Fruit fly (Drosophila melanogaster) whole organism: ENCODE results near the gene ArgRS.

Source experiments
- CG8478 ChIP-seq: fragments of >200 bp; optimal IDR thresholded peaks from 2 replicates; lab custom pipeline; 2018; ENCODE audit warnings: inconsistent platforms
- Dll ChIP-seq: fragments of >200 bp; optimal IDR thresholded peaks from 2 replicates; lab custom pipeline; 2017
- EcR ChIP-seq, 2 experiments: fragments of >200 bp; optimal IDR thresholded peaks; 2 replicates each; lab custom pipeline; 2017; ENCODE audit warnings: missing biosample characterization in 2 of 2, missing genetic modification characterization in 2 of 2, missing genetic modification reagents in 2 of 2
- pan ChIP-seq: fragments of >200 bp; optimal IDR thresholded peaks from 2 replicates; lab custom pipeline; 2017
- psq ChIP-seq: fragments of >200 bp; optimal IDR thresholded peaks from 2 replicates; lab custom pipeline; 2017
- usp ChIP-seq: fragments of >200 bp; optimal IDR thresholded peaks from 2 replicates; lab custom pipeline; 2017; ENCODE audit warnings: missing biosample characterization, missing genetic modification characterization, mixed read lengths

Gene ArgRS

dm6 chrX:15844139-15844538 is at the start of gene ArgRS, which contains the start of gene CG8578:
Gene ArgRS (minus strand): TSS chrX:15844145.
Gene CG8578 (plus strand): TSS chrX:15844476.
- no peak for TF ChIP-seq pan (lab: Kevin White, UChicago)

dm6 chrX:15891606-15892345 is 47.8 kb upstream of the ArgRS start, which contains the start of gene shi:
Gene shi (plus strand): TSS chrX:15892116.
- TF ChIP-seq CG8478 = no peak
- TF ChIP-seq usp (GFP tag; lab: Kevin White, UChicago) = no peak
- TF ChIP-seq psq (lab: Kevin White, UChicago) = no peak
- no peak for TF ChIP-seq EcR (GFP tag; optimal IDR thresholded peaks at IDR 0.05; lab: Kevin White, UChicago)
- no peak for TF ChIP-seq Dll (lab: Kevin White, UChicago)
- no peak for TF ChIP-seq pan (lab: Kevin White, UChicago)

dm6 chrX:15889780-15890608 is 46.0 kb upstream of the ArgRS start, which contains the start of the genes MSBP and CG15916:
Gene MSBP (minus strand): TSS chrX:15890109.
Gene CG15916 (plus strand): TSS chrX:15890589.
- TF ChIP-seq CG8478 (no peak), Dll (lab: Kevin White, UChicago) (no peak), pan (lab: Kevin White, UChicago) (no peak), psq (lab: Kevin White, UChicago) (no peak), usp (GFP tag; lab: Kevin White, UChicago) (no peak), EcR (GFP tag; optimal IDR thresholded peaks at IDR 0.05; lab: Kevin White, UChicago) (no peak)

DNA sequence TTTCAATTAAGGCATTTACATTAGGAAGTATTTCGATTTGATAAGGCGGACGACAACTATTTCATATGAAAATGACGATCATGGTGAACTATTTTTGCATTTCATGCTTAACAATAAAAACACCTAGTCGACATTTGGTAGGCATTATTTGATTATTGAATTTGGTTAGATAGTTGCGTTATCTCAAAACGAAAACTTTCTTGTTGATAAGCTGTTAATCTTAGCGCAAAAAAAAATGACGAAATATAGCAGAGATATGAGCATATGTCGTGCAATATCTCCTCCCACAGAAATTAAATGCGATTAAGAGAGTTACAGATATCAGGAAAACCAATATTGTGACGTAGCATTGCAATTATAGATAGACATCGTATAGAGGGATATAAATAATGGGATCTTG is 44.8 kb upstream of the ArgRS start:
- no peak for TF ChIP-seq pan (lab: Kevin White, UChicago)
- no peak for TF ChIP-seq psq (lab: Kevin White, UChicago)
- no peak for TF ChIP-seq EcR (GFP tag; optimal IDR thresholded peaks at IDR 0.05; lab: Kevin White, UChicago)
- TF ChIP-seq usp (GFP tag; lab: Kevin White, UChicago) = no peak
- no peak for TF ChIP-seq CG8478
- TF ChIP-seq Dll (lab: Kevin White, UChicago) = no peak

- TF ChIP-seq Dll (lab: Kevin White, UChicago) = no peak
- TF ChIP-seq EcR (GFP tag; optimal IDR thresholded peaks at IDR 0.05; lab: Kevin White, UChicago) = no peak
- TF ChIP-seq usp (GFP tag; lab: Kevin White, UChicago) = no peak
- TF ChIP-seq psq (lab: Kevin White, UChicago) = no peak
- TF ChIP-seq pan (lab: Kevin White, UChicago) = no peak
- TF ChIP-seq CG8478 = no peak
Measured at dm6 chrX:15887247-15887616, 43.3 kb upstream of the ArgRS start, which contains the start of gene tay. Gene tay (minus strand): TSS chrX:15887311.

- TF ChIP-seq usp (GFP tag; lab: Kevin White, UChicago) = no peak
- no peak for TF ChIP-seq psq (lab: Kevin White, UChicago)
- TF ChIP-seq Dll (lab: Kevin White, UChicago) = no peak
- no peak for TF ChIP-seq EcR (GFP tag; optimal IDR thresholded peaks at IDR 0.05; lab: Kevin White, UChicago)
- no peak for TF ChIP-seq CG8478
- TF ChIP-seq pan (lab: Kevin White, UChicago) = no peak
Measured at dm6 chrX:15886411-15887246, 42.7 kb upstream of the ArgRS start.

- TF ChIP-seq usp (GFP tag; lab: Kevin White, UChicago) = no peak
- TF ChIP-seq pan (lab: Kevin White, UChicago) = no peak
- no peak for TF ChIP-seq psq (lab: Kevin White, UChicago)
- TF ChIP-seq Dll (lab: Kevin White, UChicago) = no peak
- TF ChIP-seq EcR (GFP tag; optimal IDR thresholded peaks at IDR 0.05; lab: Kevin White, UChicago) = no peak
Measured at dm6 chrX:15875569-15875968, 31.6 kb upstream of the ArgRS start.

DNA sequence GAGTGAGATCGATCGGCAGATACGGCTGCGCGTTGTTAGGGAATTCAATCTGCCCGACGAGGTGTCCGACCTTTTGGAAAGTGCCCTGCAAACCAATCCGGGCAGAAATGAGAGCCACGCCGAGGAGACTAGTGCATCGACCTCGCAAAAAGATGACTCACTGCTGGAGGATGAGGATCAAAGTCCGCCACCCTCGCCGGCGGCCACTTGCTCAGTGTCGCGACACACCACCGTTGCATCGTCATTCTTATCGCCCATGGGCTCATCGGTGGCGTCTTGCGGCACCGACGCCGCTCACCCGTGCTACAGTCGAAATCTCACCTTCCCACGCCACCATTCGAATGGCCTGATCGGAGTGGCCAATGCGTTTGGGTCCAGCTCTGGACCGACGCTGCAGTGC is 30.5 kb upstream of the ArgRS start:
- TF ChIP-seq EcR (GFP tag; optimal IDR thresholded peaks at IDR 0.05; lab: Kevin White, UChicago) (no peak), psq (lab: Kevin White, UChicago) (no peak), pan (lab: Kevin White, UChicago) (no peak), CG8478 (no peak), Dll (lab: Kevin White, UChicago) (no peak), usp (GFP tag; lab: Kevin White, UChicago) (no peak)

dm6 chrX:15870777-15871757 is 27.1 kb upstream of the ArgRS start:
- no peak for TF ChIP-seq pan (lab: Kevin White, UChicago)
- no peak for TF ChIP-seq Dll (lab: Kevin White, UChicago)
- TF ChIP-seq psq (lab: Kevin White, UChicago) = no peak

dm6 chrX:15869843-15870242 is 25.9 kb upstream of the ArgRS start, which contains the start of gene CG16952:
Gene CG16952 (plus strand): TSS chrX:15870183.
- no peak for TF ChIP-seq EcR (GFP tag; optimal IDR thresholded peaks at IDR 0.05; lab: Kevin White, UChicago)
- no peak for TF ChIP-seq CG8478
- no peak for TF ChIP-seq Dll (lab: Kevin White, UChicago)
